Worm (Caenorhabditis elegans) whole organism, mixed stage, embryonic: ENCODE results near the gene noah-2.

Experiments
- M03D4.4 ChIP-seq: sonication (generic microtip); optimal IDR thresholded peaks from 2 replicates; lab custom pipeline; 2017; ENCODE audit warnings: mild to moderate bottlenecking, missing genetic modification characterization, missing compliant biosample characterization
- blmp-1 ChIP-seq: fragments of 150-350 bp; optimal IDR thresholded peaks from 2 replicates; lab custom pipeline; 2014; ENCODE audit warnings: missing biosample characterization, missing genetic modification characterization
- ceh-39 ChIP-seq: fragments of 150-350 bp; optimal IDR thresholded peaks from 2 replicates; lab custom pipeline; 2014; ENCODE audit warnings: missing biosample characterization, missing genetic modification characterization
- ceh-43 ChIP-seq: fragments of 200-800 bp; sonication (Bioruptor generic); optimal IDR thresholded peaks from 2 replicates; lab custom pipeline; 2018; ENCODE audit warnings: mild to moderate bottlenecking, missing genetic modification characterization, moderate library complexity, missing compliant biosample characterization
- ceh-83 ChIP-seq: fragments of 200-800 bp; sonication (Bioruptor generic); optimal IDR thresholded peaks from 2 replicates; lab custom pipeline; 2018; ENCODE audit warnings: mild to moderate bottlenecking, missing genetic modification characterization, missing compliant biosample characterization
- ces-1 ChIP-seq: fragments of 150-350 bp; optimal IDR thresholded peaks from 2 replicates; lab custom pipeline; 2014; ENCODE audit warnings: missing biosample characterization, missing genetic modification reagents, missing genetic modification characterization
- drap-1 ChIP-seq: fragments of 200-800 bp; sonication (Bioruptor generic); optimal IDR thresholded peaks from 3 replicates; lab custom pipeline; 2018; ENCODE audit warnings: mild to moderate bottlenecking, missing genetic modification characterization, missing compliant biosample characterization
- elt-1 ChIP-seq: sonication (generic microtip); optimal IDR thresholded peaks from 2 replicates; lab custom pipeline; 2017; ENCODE audit warnings: missing genetic modification characterization, mild to moderate bottlenecking, missing compliant biosample characterization, antibody characterized with exemption, moderate library complexity, borderline replicate concordance; ENCODE audit not compliant: insufficient read depth
- elt-3 ChIP-seq: fragments of 150-350 bp; optimal IDR thresholded peaks from 2 replicates; lab custom pipeline; 2014; ENCODE audit warnings: missing biosample characterization, missing genetic modification characterization
- flh-1 ChIP-seq: fragments of 200-800 bp; sonication (Bioruptor generic); optimal IDR thresholded peaks from 2 replicates; lab custom pipeline; 2018; ENCODE audit warnings: mild to moderate bottlenecking, missing genetic modification characterization, moderate library complexity, missing compliant biosample characterization
- ham-2 ChIP-seq: fragments of 200-800 bp; sonication (Bioruptor generic); optimal IDR thresholded peaks from 2 replicates; lab custom pipeline; 2018; ENCODE audit warnings: mild to moderate bottlenecking, missing genetic modification characterization, missing compliant biosample characterization
- hlh-1 ChIP-seq: fragments of 150-350 bp; optimal IDR thresholded peaks from 2 replicates; lab custom pipeline; 2014; ENCODE audit warnings: missing biosample characterization, missing genetic modification reagents, missing genetic modification characterization
- lin-13 ChIP-seq: fragments of 150-350 bp; optimal IDR thresholded peaks from 2 replicates; lab custom pipeline; 2014; ENCODE audit warnings: missing biosample characterization, missing genetic modification characterization
- lin-32 ChIP-seq: fragments of 200-800 bp; sonication (Bioruptor generic); optimal IDR thresholded peaks from 2 replicates; lab custom pipeline; 2018; ENCODE audit warnings: mild to moderate bottlenecking, missing genetic modification characterization, missing compliant biosample characterization
- lsy-2 ChIP-seq: fragments of 150-350 bp; optimal IDR thresholded peaks from 2 replicates; lab custom pipeline; 2014; ENCODE audit warnings: missing biosample characterization, missing genetic modification characterization
- mep-1 ChIP-seq: fragments of 150-350 bp; optimal IDR thresholded peaks from 2 replicates; lab custom pipeline; 2017; ENCODE audit warnings: missing biosample characterization, missing genetic modification reagents, missing genetic modification characterization, inconsistent platforms
- mls-2 ChIP-seq: sonication (generic microtip); optimal IDR thresholded peaks from 2 replicates; lab custom pipeline; 2016; ENCODE audit warnings: mild to moderate bottlenecking, missing genetic modification characterization, moderate library complexity, missing compliant biosample characterization
- nhr-12 ChIP-seq: fragments of 150-350 bp; optimal IDR thresholded peaks from 2 replicates; lab custom pipeline; 2014; ENCODE audit warnings: missing biosample characterization, missing genetic modification characterization
- nhr-2 ChIP-seq: fragments of 150-350 bp; optimal IDR thresholded peaks from 2 replicates; lab custom pipeline; 2014; ENCODE audit warnings: missing biosample characterization, missing genetic modification characterization
- nhr-237 ChIP-seq: fragments of 150-350 bp; optimal IDR thresholded peaks from 2 replicates; lab custom pipeline; 2014; ENCODE audit warnings: missing biosample characterization, missing genetic modification characterization
- nhr-28 ChIP-seq: fragments of 150-350 bp; optimal IDR thresholded peaks from 2 replicates; lab custom pipeline; 2014; ENCODE audit warnings: missing biosample characterization, missing genetic modification characterization
- nhr-76 ChIP-seq: sonication (generic microtip); optimal IDR thresholded peaks from 2 replicates; lab custom pipeline; 2017; ENCODE audit warnings: missing biosample characterization, missing genetic modification characterization
- pha-4 ChIP-seq: fragments of 150-350 bp; optimal IDR thresholded peaks from 2 replicates; lab custom pipeline; 2018; ENCODE audit warnings: missing biosample characterization, missing genetic modification reagents, missing genetic modification characterization
- sem-2 ChIP-seq: fragments of 200-800 bp; sonication (Bioruptor generic); optimal IDR thresholded peaks from 2 replicates; lab custom pipeline; 2018; ENCODE audit warnings: mild to moderate bottlenecking, missing genetic modification characterization, missing compliant biosample characterization
- snpc-4 ChIP-seq: fragments of 150-350 bp; optimal IDR thresholded peaks from 2 replicates; lab custom pipeline; 2014; ENCODE audit warnings: missing biosample characterization, missing genetic modification characterization
- sptf-1 ChIP-seq: sonication (generic microtip); optimal IDR thresholded peaks from 2 replicates; lab custom pipeline; 2017; ENCODE audit warnings: mild to moderate bottlenecking, missing genetic modification characterization, moderate library complexity, missing compliant biosample characterization
- tbx-8 ChIP-seq: fragments of 200-800 bp; sonication (Bioruptor generic); optimal IDR thresholded peaks from 2 replicates; lab custom pipeline; 2018; ENCODE audit warnings: mild to moderate bottlenecking, missing genetic modification characterization, moderate library complexity, missing compliant biosample characterization
- unc-120 ChIP-seq: sonication (generic microtip); optimal IDR thresholded peaks from 2 replicates; lab custom pipeline; 2017; ENCODE audit warnings: missing genetic modification characterization, missing compliant biosample characterization; ENCODE audit not compliant: poor library complexity, severe bottlenecking
- unc-39 ChIP-seq: fragments of 150-350 bp; optimal IDR thresholded peaks from 2 replicates; lab custom pipeline; 2014; ENCODE audit warnings: missing biosample characterization, missing genetic modification characterization
- unc-62 ChIP-seq: fragments of 150-350 bp; optimal IDR thresholded peaks from 2 replicates; lab custom pipeline; 2014; ENCODE audit warnings: missing biosample characterization, missing genetic modification reagents, missing genetic modification characterization
- zip-8 ChIP-seq: fragments of 150-350 bp; optimal IDR thresholded peaks from 2 replicates; lab custom pipeline; 2014; ENCODE audit warnings: missing biosample characterization, missing genetic modification characterization
- ztf-11 ChIP-seq: fragments of 150-350 bp; optimal IDR thresholded peaks from 2 replicates; lab custom pipeline; 2014; ENCODE audit warnings: missing biosample characterization, missing genetic modification characterization

noah-2 gene

DNA sequence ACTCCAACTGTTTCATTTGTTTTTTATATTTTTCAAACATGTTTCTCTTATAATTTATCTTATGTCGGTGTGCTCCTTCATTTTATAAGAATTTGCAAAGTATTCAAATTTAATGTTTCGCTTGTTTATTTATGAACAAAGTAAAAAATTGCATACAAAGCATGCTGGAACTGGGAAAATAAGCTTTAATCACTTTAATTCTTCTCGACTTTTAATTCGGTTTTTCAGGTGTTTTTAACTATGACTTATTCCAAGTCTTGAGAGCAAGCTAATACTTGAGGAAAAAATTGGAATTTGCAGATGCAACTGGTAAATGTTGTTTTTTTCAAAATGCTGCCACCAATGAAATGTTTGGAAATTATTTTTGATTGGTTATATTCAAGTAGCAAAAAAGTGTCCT lies 40.7 kb downstream of the noah-2 start, which contains the start of gene srz-59:
TSS of gene srz-59 (plus strand) at position 301 of the 400 bp plus-strand sequence.
- TF ChIP-seq unc-120 (tag; lab: Kevin White, UChicago) (no peak), ces-1 (GFP tag; lab: Kevin White, UChicago) (no peak), lsy-2 (tag; lab: Kevin White, UChicago) (no peak), ham-2 (GFP tag; lab: Kevin White, UChicago) (no peak), sem-2 (GFP tag; lab: Kevin White, UChicago) (no peak), tbx-8 (GFP tag; lab: Kevin White, UChicago) (no peak), pha-4 (tag; lab: Kevin White, UChicago) (no peak), elt-1 (no peak), snpc-4 (tag; lab: Kevin White, UChicago) (no peak), unc-62 (no peak), nhr-76 (tag; lab: Kevin White, UChicago) (no peak), mep-1 (no peak), elt-3 (tag; lab: Kevin White, UChicago) (no peak), M03D4.4 (tag; lab: Kevin White, UChicago) (no peak), ceh-39 (tag; lab: Kevin White, UChicago) (no peak), blmp-1 (tag; lab: Kevin White, UChicago) (no peak), ztf-11 (tag; lab: Kevin White, UChicago) (no peak), sptf-1 (tag; lab: Kevin White, UChicago) (no peak)

DNA sequence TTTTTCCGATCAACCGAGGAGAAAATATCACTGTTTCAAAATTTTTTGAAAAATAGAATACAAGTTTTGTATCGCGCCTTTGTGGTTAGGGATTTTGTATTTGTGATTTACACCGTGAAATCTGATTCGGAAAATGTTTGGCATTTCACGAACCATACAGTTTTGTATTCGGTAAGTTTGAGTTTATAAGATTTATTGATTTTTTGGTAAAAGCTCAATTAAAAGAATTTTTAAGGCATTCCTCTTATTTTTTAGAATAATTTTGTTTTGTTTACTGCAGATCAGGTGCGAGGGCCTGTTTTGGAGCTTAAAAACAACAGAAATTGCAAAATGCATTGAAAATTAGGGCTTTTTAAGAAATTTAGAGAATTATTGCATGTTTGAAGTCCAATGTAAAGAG lies 42.3 kb downstream of the noah-2 start:
- TF ChIP-seq nhr-237 (tag; lab: Kevin White, UChicago) (no peak), unc-39 (tag; lab: Kevin White, UChicago) (no peak), mls-2 (tag; lab: Kevin White, UChicago) (no peak), nhr-28 (tag; lab: Kevin White, UChicago) (no peak), lin-13 (no peak), unc-62 (no peak), lin-32 (GFP tag; lab: Kevin White, UChicago) (no peak), ces-1 (GFP tag; lab: Kevin White, UChicago) (no peak), elt-3 (tag; lab: Kevin White, UChicago) (no peak), ceh-39 (tag; lab: Kevin White, UChicago) (no peak), ceh-43 (no peak), sem-2 (GFP tag; lab: Kevin White, UChicago) (no peak)

DNA sequence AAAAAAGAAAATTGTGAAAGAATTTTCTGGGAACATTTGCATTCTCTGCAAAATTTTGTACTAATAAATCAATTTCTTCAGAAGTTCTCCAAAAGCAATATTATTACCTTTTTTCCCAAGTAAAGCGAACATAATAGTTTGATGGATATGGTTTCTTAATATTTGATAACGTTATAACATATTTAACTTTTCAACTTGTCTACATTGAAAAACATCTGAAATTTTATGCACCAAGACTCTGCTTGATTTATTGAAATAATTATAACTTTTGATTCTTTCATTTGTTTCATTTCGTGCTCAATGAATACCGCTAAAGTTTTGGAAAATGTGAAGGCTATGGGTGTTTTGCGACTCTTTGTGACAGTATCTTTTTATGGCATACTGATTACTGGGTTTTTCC lies 46.0 kb downstream of the noah-2 start, which contains the start of gene srz-31:
TSS of gene srz-31 (plus strand) at position 301 of the 400 bp plus-strand sequence.
- TF ChIP-seq nhr-237 (tag; lab: Kevin White, UChicago) (no peak), blmp-1 (tag; lab: Kevin White, UChicago) (no peak), drap-1 (GFP tag; lab: Kevin White, UChicago) (no peak), unc-120 (tag; lab: Kevin White, UChicago) (no peak), flh-1 (GFP tag; lab: Kevin White, UChicago) (no peak), sem-2 (GFP tag; lab: Kevin White, UChicago) (no peak), zip-8 (tag; lab: Kevin White, UChicago) (no peak), elt-1 (no peak), ztf-11 (tag; lab: Kevin White, UChicago) (no peak), mep-1 (no peak), nhr-12 (no peak), ceh-83 (GFP tag; lab: Kevin White, UChicago) (no peak), ceh-43 (no peak)

DNA sequence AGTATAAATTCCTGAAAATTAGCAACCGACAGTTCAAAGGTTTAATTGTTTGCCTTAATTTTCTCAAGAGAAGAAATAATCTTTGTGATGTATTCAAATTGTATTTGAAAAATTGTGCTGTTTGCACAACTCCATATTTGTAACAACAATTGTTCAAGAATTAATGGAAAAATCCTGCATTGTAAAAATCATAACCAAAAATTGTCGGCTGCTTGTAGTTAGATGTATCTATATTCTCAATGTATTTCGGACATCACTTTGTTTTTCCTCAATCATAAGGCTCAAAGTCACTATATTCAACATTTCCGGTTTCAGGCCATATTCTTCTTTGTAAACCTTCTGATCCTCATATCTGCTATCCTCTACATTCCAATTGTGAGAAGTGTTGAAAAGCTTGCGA lies 52.0 kb downstream of the noah-2 start:
- TF ChIP-seq M03D4.4 (tag; lab: Kevin White, UChicago) (no peak), ces-1 (GFP tag; lab: Kevin White, UChicago) (no peak), tbx-8 (GFP tag; lab: Kevin White, UChicago) (no peak), mls-2 (tag; lab: Kevin White, UChicago) (no peak), hlh-1 (no peak)

DNA sequence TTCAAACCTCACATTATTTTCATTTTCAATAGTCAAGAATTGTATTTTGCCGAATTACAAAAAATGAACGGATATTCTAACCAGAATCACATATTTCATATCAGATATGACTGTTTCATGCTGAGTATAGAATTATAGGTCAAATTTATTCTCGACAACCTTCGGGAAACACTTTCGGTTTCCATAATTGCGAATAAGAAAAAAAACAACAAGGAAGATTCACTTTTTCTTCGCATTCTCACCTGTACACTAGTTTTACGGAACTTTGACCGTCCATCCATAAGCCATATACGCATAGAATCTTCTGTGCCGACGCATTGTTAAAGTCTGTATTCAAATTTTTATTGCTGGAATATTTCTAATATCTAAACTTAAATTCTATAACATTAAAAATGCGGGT lies 54.5 kb downstream of the noah-2 start, which contains the start of gene oac-37:
TSS of gene oac-37 (plus strand) at position 301 of the 400 bp plus-strand sequence.
- TF ChIP-seq unc-120 (tag; lab: Kevin White, UChicago): no peak
- no peak for TF ChIP-seq blmp-1 (tag; lab: Kevin White, UChicago)
- no peak for TF ChIP-seq sem-2 (GFP tag; lab: Kevin White, UChicago)
- TF ChIP-seq elt-3 (tag; lab: Kevin White, UChicago): no peak
- TF ChIP-seq sptf-1 (tag; lab: Kevin White, UChicago): no peak
- TF ChIP-seq mls-2 (tag; lab: Kevin White, UChicago): no peak
- no peak for TF ChIP-seq lin-13
- no peak for TF ChIP-seq lin-32 (GFP tag; lab: Kevin White, UChicago)
- TF ChIP-seq nhr-76 (tag; lab: Kevin White, UChicago): no peak
- TF ChIP-seq elt-1: no peak
- TF ChIP-seq ces-1 (GFP tag; lab: Kevin White, UChicago): no peak
- TF ChIP-seq nhr-2 (tag; lab: Kevin White, UChicago): no peak
- TF ChIP-seq flh-1 (GFP tag; lab: Kevin White, UChicago): no peak
- TF ChIP-seq lsy-2 (tag; lab: Kevin White, UChicago): no peak
- no peak for TF ChIP-seq ceh-83 (GFP tag; lab: Kevin White, UChicago)
- no peak for TF ChIP-seq mep-1
- no peak for TF ChIP-seq ceh-39 (tag; lab: Kevin White, UChicago)
- TF ChIP-seq M03D4.4 (tag; lab: Kevin White, UChicago): no peak
- no peak for TF ChIP-seq tbx-8 (GFP tag; lab: Kevin White, UChicago)
